Fruit fly (Drosophila melanogaster): Measurements from ENCODE around the gene CG42556.

CG42556 gene

DNA sequence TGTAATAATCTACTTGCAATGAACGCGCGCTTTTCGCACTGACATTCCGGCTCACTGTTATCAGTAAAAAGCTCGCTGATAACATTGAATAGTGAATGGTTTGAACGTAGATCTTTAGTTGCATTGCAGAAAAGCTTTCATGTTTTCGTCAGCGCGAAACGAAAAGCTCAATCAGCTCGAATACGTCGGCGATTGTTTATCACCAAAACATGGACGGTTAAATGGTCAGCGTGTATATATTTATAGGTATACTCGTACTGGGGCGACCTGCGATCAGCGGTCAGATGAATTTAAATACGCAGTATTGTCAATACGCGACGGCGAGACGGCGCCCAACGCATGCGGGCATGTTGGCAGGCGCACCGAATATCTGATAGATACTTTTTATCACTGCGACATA lies 3.2 kb upstream of the CG42556 start (continued):
- TF ChIP-seq CG31365 (tag; optimal IDR thresholded peaks at IDR 0.05): no peak
- TF ChIP-seq NC2β (GFP tag; optimal IDR thresholded peaks at IDR 0.05): no peak
- TF ChIP-seq Dbx (GFP tag; IDR thresholded peaks at IDR 0.05): 0 out of 3 replicates have a peak, but pooled peaks have one; percentile 28
- no peak for TF ChIP-seq zfh2 (GFP tag; optimal IDR thresholded peaks at IDR 0.05)
- no peak for TF ChIP-seq Abd-B (GFP tag; optimal IDR thresholded peaks at IDR 0.05)
- no peak for TF ChIP-seq ttk (GFP tag; IDR thresholded peaks at IDR 0.05)
- no peak for TF ChIP-seq bbx (GFP tag; IDR thresholded peaks at IDR 0.05; ENCODE audit: partially characterized antibody)
- TF ChIP-seq H2.0 (GFP tag; IDR thresholded peaks at IDR 0.05): no peak
- TF ChIP-seq cg (GFP tag; optimal IDR thresholded peaks at IDR 0.05): no peak
- no peak for TF ChIP-seq Sox102F (GFP tag; optimal IDR thresholded peaks at IDR 0.05)
- TF ChIP-seq Hr78 (GFP tag; optimal IDR thresholded peaks at IDR 0.05): peak in 1 of 2 experiments; percentile 45
- no peak for TF ChIP-seq CG10565 (GFP tag; optimal IDR thresholded peaks at IDR 0.05)
- no peak for TF ChIP-seq CG1647 (GFP tag; optimal IDR thresholded peaks at IDR 0.05)
- no peak for TF ChIP-seq vfl (GFP tag; optimal IDR thresholded peaks at IDR 0.05)
- no peak for TF ChIP-seq CG17568 (GFP tag; optimal IDR thresholded peaks at IDR 0.05)
- no peak for TF ChIP-seq zen (tag; optimal IDR thresholded peaks at IDR 0.05)
- no peak for TF ChIP-seq lbe (GFP tag; optimal IDR thresholded peaks at IDR 0.05)
- TF ChIP-seq CG2712 (tag; optimal IDR thresholded peaks at IDR 0.05): no peak
- TF ChIP-seq CG11723 (GFP tag; optimal IDR thresholded peaks at IDR 0.05): no peak
- peak; percentile 3 for TF ChIP-seq CG8281 (tag; optimal IDR thresholded peaks at IDR 0.05)
- TF ChIP-seq HLH3B (GFP tag; IDR thresholded peaks at IDR 0.05): no peak
- no peak for TF ChIP-seq pita (GFP tag; optimal IDR thresholded peaks at IDR 0.05)
- peak; percentile 93 for TF ChIP-seq chinmo (GFP tag; IDR thresholded peaks at IDR 0.05; ENCODE audit: partially characterized antibody)
- TF ChIP-seq CG6683 (GFP tag; optimal IDR thresholded peaks at IDR 0.05): no peak
- TF ChIP-seq CG18599 (GFP tag; optimal IDR thresholded peaks at IDR 0.05): no peak
- no peak for TF ChIP-seq zen2 (GFP tag; IDR thresholded peaks at IDR 0.05; ENCODE audit: partially characterized antibody)
- TF ChIP-seq corto (GFP tag; optimal IDR thresholded peaks at IDR 0.05): no peak
- peak; percentile 44 for TF ChIP-seq sug (tag; optimal IDR thresholded peaks at IDR 0.05)
- TF ChIP-seq Scr (GFP tag; IDR thresholded peaks at IDR 0.05; ENCODE audit: partially characterized antibody): no peak
- TF ChIP-seq dmrt99B (tag; optimal IDR thresholded peaks at IDR 0.05): no peak
- no peak for TF ChIP-seq schlank (tag; optimal IDR thresholded peaks at IDR 0.05)
- peak in 1 of 2 experiments; percentile 0 for TF ChIP-seq Pdp1 (GFP tag; optimal IDR thresholded peaks at IDR 0.05)
- TF ChIP-seq tap (tag; optimal IDR thresholded peaks at IDR 0.05): no peak
- no peak for TF ChIP-seq CG7839 (tag; optimal IDR thresholded peaks at IDR 0.05)
- no peak for TF ChIP-seq hth (optimal IDR thresholded peaks at IDR 0.05)
- TF ChIP-seq twi (tag; optimal IDR thresholded peaks at IDR 0.05): no peak
- TF ChIP-seq abd-A (tag; optimal IDR thresholded peaks at IDR 0.05): peak; percentile 21
- no peak for TF ChIP-seq YL-1 (GFP tag; optimal IDR thresholded peaks at IDR 0.05)
- TF ChIP-seq Neu2 (GFP tag; optimal IDR thresholded peaks at IDR 0.05; ENCODE audit: borderline replicate concordance): no peak
- no peak for TF ChIP-seq Hand (GFP tag; optimal IDR thresholded peaks at IDR 0.05)
- no peak for TF ChIP-seq ase (GFP tag; IDR thresholded peaks at IDR 0.05)
- no peak for TF ChIP-seq CG10321 (GFP tag; IDR thresholded peaks at IDR 0.05)
- no peak for TF ChIP-seq CG5245 (GFP tag; optimal IDR thresholded peaks at IDR 0.05)
- no peak for TF ChIP-seq CG8290 (GFP tag; optimal IDR thresholded peaks at IDR 0.05)
- TF ChIP-seq CG8290 (tag; optimal IDR thresholded peaks at IDR 0.05): peak in 1 of 2 experiments; percentile 45
- TF ChIP-seq Elba2 (GFP tag; optimal IDR thresholded peaks at IDR 0.05): no peak
- TF ChIP-seq cato (GFP tag; optimal IDR thresholded peaks at IDR 0.05; ENCODE audit: borderline replicate concordance): no peak
- TF ChIP-seq ken (GFP tag; IDR thresholded peaks at IDR 0.05): no peak
- no peak for TF ChIP-seq gsb (GFP tag; IDR thresholded peaks at IDR 0.05)
- no peak for TF ChIP-seq CG18011 (GFP tag; optimal IDR thresholded peaks at IDR 0.05)
- TF ChIP-seq Hr3 (GFP tag; optimal IDR thresholded peaks at IDR 0.05): no peak
